Fruit fly (Drosophila melanogaster) whole organism, embryonic: ENCODE data around the gene ago.

Source experiments
- Abd-B ChIP-seq: fragments of 200-800 bp; sonication (Bioruptor generic); optimal IDR thresholded peaks from 2 replicates; lab custom pipeline; 2018; ENCODE audit warnings: missing biosample characterization, mild to moderate bottlenecking, missing genetic modification characterization, moderate library complexity
- Atf6 ChIP-seq: fragments of 200-800 bp; sonication (Bioruptor generic); IDR thresholded peaks from 2 replicates; pipeline ENCODE4 v1.3.6; 2022; ENCODE audit warnings: missing biosample characterization, missing genetic modification characterization
- BEAF-32 ChIP-seq: fragments of 200-800 bp; sonication (Bioruptor generic); optimal IDR thresholded peaks from 3 replicates; lab custom pipeline; 2017; ENCODE audit warnings: missing biosample characterization, missing genetic modification characterization, mild to moderate bottlenecking, moderate library complexity, missing genetic modification reagents
- CG10321 ChIP-seq: fragments of 200-800 bp; sonication (Bioruptor generic); IDR thresholded peaks from 2 replicates; pipeline ENCODE4 v1.3.6; 2022; ENCODE audit warnings: missing biosample characterization, missing genetic modification characterization
- CG11695 ChIP-seq: fragments of 200-800 bp; sonication (Bioruptor generic); IDR thresholded peaks from 3 replicates; pipeline ENCODE4 v1.3.6; 2022; ENCODE audit warnings: missing biosample characterization, missing genetic modification characterization
- CG12219 ChIP-seq: fragments of 200-800 bp; sonication (Bioruptor generic); optimal IDR thresholded peaks from 3 replicates; lab custom pipeline; 2018; ENCODE audit warnings: missing biosample characterization, mild to moderate bottlenecking, missing genetic modification characterization
- CG15514 ChIP-seq: fragments of 200-800 bp; sonication (Bioruptor generic); optimal IDR thresholded peaks from 3 replicates; lab custom pipeline; 2017; ENCODE audit warnings: missing biosample characterization, missing genetic modification characterization, mild to moderate bottlenecking, moderate library complexity, missing genetic modification reagents
- CG16813 ChIP-seq: fragments of 200-800 bp; sonication (Bioruptor generic); IDR thresholded peaks from 3 replicates; pipeline ENCODE4 v1.3.6; 2022; ENCODE audit warnings: missing biosample characterization, missing genetic modification characterization; ENCODE audit not compliant: partially characterized antibody
- CG17802 ChIP-seq: fragments of 200-800 bp; sonication (Bioruptor generic); optimal IDR thresholded peaks from 2 replicates; lab custom pipeline; 2018; ENCODE audit warnings: missing biosample characterization, mild to moderate bottlenecking, missing genetic modification characterization, moderate library complexity
- CG18011 ChIP-seq: fragments of 200-800 bp; sonication (Bioruptor generic); optimal IDR thresholded peaks from 2 replicates; lab custom pipeline; 2017; ENCODE audit warnings: missing biosample characterization, missing genetic modification characterization, mild to moderate bottlenecking, moderate library complexity, missing genotype
- CG2116 ChIP-seq: fragments of 200-800 bp; sonication (Bioruptor generic); optimal IDR thresholded peaks from 3 replicates; lab custom pipeline; 2018; ENCODE audit warnings: missing biosample characterization, mild to moderate bottlenecking, missing genetic modification characterization
- CG42726 ChIP-seq: fragments of 200-800 bp; sonication (Bioruptor generic); IDR thresholded peaks from 2 replicates; pipeline ENCODE4 v1.3.6; 2022; ENCODE audit warnings: missing biosample characterization, missing genetic modification characterization; ENCODE audit not compliant: partially characterized antibody
- CG4707 ChIP-seq: fragments of 200-800 bp; sonication (Bioruptor generic); optimal IDR thresholded peaks from 2 replicates; lab custom pipeline; 2018; ENCODE audit warnings: missing biosample characterization, mild to moderate bottlenecking, missing genetic modification characterization, moderate library complexity
- CG5180 ChIP-seq: fragments of 200-800 bp; sonication (Bioruptor generic); optimal IDR thresholded peaks from 3 replicates; lab custom pipeline; 2017; ENCODE audit warnings: missing biosample characterization, missing genetic modification characterization, mild to moderate bottlenecking, moderate library complexity, missing genetic modification reagents
- CG6791 ChIP-seq: fragments of 200-800 bp; sonication (Bioruptor generic); IDR thresholded peaks from 3 replicates; pipeline ENCODE4 v1.3.6; 2022; ENCODE audit warnings: missing biosample characterization, missing genetic modification characterization; ENCODE audit not compliant: partially characterized antibody
- CG8478 ChIP-seq: fragments of >200 bp; optimal IDR thresholded peaks from 2 replicates; lab custom pipeline; 2018
- CG9609 ChIP-seq: fragments of 200-800 bp; sonication (Bioruptor generic); optimal IDR thresholded peaks from 3 replicates; lab custom pipeline; 2016; ENCODE audit warnings: missing biosample characterization, missing genetic modification characterization
- CG9932 ChIP-seq: fragments of 200-800 bp; sonication (Bioruptor generic); IDR thresholded peaks from 2 replicates; pipeline ENCODE4 v1.3.6; 2022; ENCODE audit warnings: missing biosample characterization, missing genetic modification characterization
- Chrac-16 ChIP-seq: fragments of 200-800 bp; sonication (Bioruptor generic); optimal IDR thresholded peaks from 3 replicates; lab custom pipeline; 2016; ENCODE audit warnings: missing biosample characterization, missing genetic modification characterization
- Dad ChIP-seq: fragments of 200-800 bp; sonication (Bioruptor generic); optimal IDR thresholded peaks from 3 replicates; lab custom pipeline; 2016; ENCODE audit warnings: missing biosample characterization, missing genetic modification characterization
- H15 ChIP-seq: fragments of 200-800 bp; sonication (Bioruptor generic); IDR thresholded peaks from 3 replicates; pipeline ENCODE4 v1.3.6; 2022; ENCODE audit warnings: missing biosample characterization, missing genetic modification characterization
- HLHmδ ChIP-seq: fragments of 200-800 bp; sonication (Bioruptor generic); optimal IDR thresholded peaks from 2 replicates; lab custom pipeline; 2018; ENCODE audit warnings: missing biosample characterization, mild to moderate bottlenecking, missing genetic modification characterization, moderate library complexity
- HmgZ ChIP-seq: fragments of 200-800 bp; sonication (Bioruptor generic); optimal IDR thresholded peaks from 2 replicates; lab custom pipeline; 2018; ENCODE audit warnings: missing biosample characterization, mild to moderate bottlenecking, missing genetic modification characterization
- Hmr ChIP-seq: fragments of 200-800 bp; sonication (Bioruptor generic); optimal IDR thresholded peaks from 3 replicates; lab custom pipeline; 2017; ENCODE audit warnings: mild to moderate bottlenecking, missing biosample characterization, missing genetic modification reagents, missing genetic modification characterization
- Myb ChIP-seq: fragments of 200-800 bp; sonication (Bioruptor generic); optimal IDR thresholded peaks from 2 replicates; lab custom pipeline; 2016; ENCODE audit warnings: missing biosample characterization, missing genetic modification characterization
- NK7.1 ChIP-seq: fragments of 200-800 bp; sonication (Bioruptor generic); optimal IDR thresholded peaks from 3 replicates; lab custom pipeline; 2016; ENCODE audit warnings: missing biosample characterization, missing genetic modification characterization
- Nf-YB ChIP-seq: fragments of 200-800 bp; sonication (Bioruptor generic); optimal IDR thresholded peaks from 3 replicates; lab custom pipeline; 2019; ENCODE audit warnings: missing biosample characterization, mild to moderate bottlenecking, missing genetic modification characterization, moderate library complexity
- NfI ChIP-seq: fragments of 200-800 bp; sonication (Bioruptor generic); optimal IDR thresholded peaks from 3 replicates; lab custom pipeline; 2018; ENCODE audit warnings: missing biosample characterization, mild to moderate bottlenecking, missing genetic modification characterization, moderate library complexity
- Rx ChIP-seq: fragments of 200-800 bp; sonication (Bioruptor generic); IDR thresholded peaks from 2 replicates; pipeline ENCODE4 v1.3.6; 2022; ENCODE audit warnings: missing biosample characterization, missing genetic modification characterization
- ap ChIP-seq: fragments of 200-800 bp; sonication (Bioruptor generic); IDR thresholded peaks from 2 replicates; pipeline ENCODE4 v1.3.6; 2022; ENCODE audit warnings: missing biosample characterization, missing genetic modification characterization
- ash1 ChIP-seq: fragments of 200-800 bp; sonication (Bioruptor generic); optimal IDR thresholded peaks from 2 replicates; lab custom pipeline; 2018; ENCODE audit warnings: missing biosample characterization, mild to moderate bottlenecking, missing genetic modification characterization
- bbx ChIP-seq: fragments of 200-800 bp; sonication (Bioruptor generic); IDR thresholded peaks from 2 replicates; pipeline ENCODE4 v1.3.6; 2022; ENCODE audit warnings: missing biosample characterization, missing genetic modification characterization; ENCODE audit not compliant: partially characterized antibody
- bigmax ChIP-seq: fragments of 200-800 bp; sonication (Bioruptor generic); optimal IDR thresholded peaks from 2 replicates; lab custom pipeline; 2018; ENCODE audit warnings: missing biosample characterization, mild to moderate bottlenecking, missing genetic modification characterization
- btn ChIP-seq: fragments of 200-800 bp; sonication (Bioruptor generic); optimal IDR thresholded peaks from 2 replicates; lab custom pipeline; 2016; ENCODE audit warnings: missing biosample characterization, missing genetic modification characterization
- cad ChIP-seq: fragments of >200 bp; optimal IDR thresholded peaks from 2 replicates; lab custom pipeline; 2017; ENCODE audit warnings: missing biosample characterization, missing genetic modification characterization
- cg ChIP-seq: fragments of 200-800 bp; sonication (Bioruptor generic); optimal IDR thresholded peaks from 3 replicates; lab custom pipeline; 2019; ENCODE audit warnings: missing biosample characterization, mild to moderate bottlenecking, missing genetic modification characterization, moderate library complexity
- dmrt99B ChIP-seq: fragments of 200-800 bp; sonication (Bioruptor generic); optimal IDR thresholded peaks from 2 replicates; lab custom pipeline; 2018; ENCODE audit warnings: missing biosample characterization, mild to moderate bottlenecking, missing genetic modification characterization, moderate library complexity
- ewg ChIP-seq: fragments of 200-800 bp; sonication (Bioruptor generic); optimal IDR thresholded peaks from 3 replicates; lab custom pipeline; 2017; ENCODE audit warnings: mild to moderate bottlenecking, missing biosample characterization, missing genetic modification reagents, missing genetic modification characterization
- fd3F ChIP-seq: fragments of 200-800 bp; sonication (Bioruptor generic); optimal IDR thresholded peaks from 2 replicates; lab custom pipeline; 2018; ENCODE audit warnings: missing biosample characterization, mild to moderate bottlenecking, missing genetic modification characterization, moderate library complexity
- grau ChIP-seq: fragments of 200-800 bp; optimal IDR thresholded peaks from 3 replicates; lab custom pipeline; 2019; ENCODE audit warnings: missing biosample characterization, mild to moderate bottlenecking, missing genetic modification characterization, moderate library complexity
- lab ChIP-seq: fragments of 200-800 bp; sonication (Bioruptor generic); optimal IDR thresholded peaks from 3 replicates; lab custom pipeline; 2017; ENCODE audit warnings: missing biosample characterization, missing genetic modification characterization, mild to moderate bottlenecking, moderate library complexity, missing genetic modification reagents
- nerfin-2 ChIP-seq: fragments of 200-800 bp; sonication (Bioruptor generic); IDR thresholded peaks from 2 replicates; pipeline ENCODE4 v1.3.6; 2022; ENCODE audit warnings: missing biosample characterization, missing genetic modification characterization; ENCODE audit not compliant: partially characterized antibody
- oc ChIP-seq: fragments of 200-800 bp; sonication (Bioruptor generic); optimal IDR thresholded peaks from 2 replicates; lab custom pipeline; 2018; ENCODE audit warnings: missing biosample characterization, mild to moderate bottlenecking, missing genetic modification characterization, moderate library complexity
- schlank ChIP-seq: fragments of 200-800 bp; sonication (Bioruptor generic); optimal IDR thresholded peaks from 2 replicates; lab custom pipeline; 2018; ENCODE audit warnings: missing biosample characterization, mild to moderate bottlenecking, missing genetic modification characterization
- so ChIP-seq: fragments of 200-800 bp; sonication (Bioruptor generic); IDR thresholded peaks from 3 replicates; pipeline ENCODE4 v1.3.6; 2022; ENCODE audit warnings: missing biosample characterization, missing genetic modification characterization
- ssp ChIP-seq: fragments of 200-800 bp; sonication (Bioruptor generic); IDR thresholded peaks from 2 replicates; pipeline ENCODE4 v1.3.6; 2022; ENCODE audit warnings: missing biosample characterization, missing genetic modification characterization
- tx ChIP-seq: fragments of 200-800 bp; sonication (Bioruptor generic); optimal IDR thresholded peaks from 2 replicates; lab custom pipeline; 2016; ENCODE audit warnings: missing biosample characterization, missing genetic modification characterization
- vvl ChIP-seq: fragments of 200-800 bp; sonication (Bioruptor generic); IDR thresholded peaks from 2 replicates; pipeline ENCODE4 v1.3.6; 2022; ENCODE audit warnings: missing biosample characterization, missing genetic modification characterization
- zfh1 ChIP-seq: fragments of 200-800 bp; sonication (Bioruptor generic); IDR thresholded peaks from 3 replicates; pipeline ENCODE4 v1.3.6; 2022; ENCODE audit warnings: missing biosample characterization, missing genetic modification characterization

The ago gene

DNA sequence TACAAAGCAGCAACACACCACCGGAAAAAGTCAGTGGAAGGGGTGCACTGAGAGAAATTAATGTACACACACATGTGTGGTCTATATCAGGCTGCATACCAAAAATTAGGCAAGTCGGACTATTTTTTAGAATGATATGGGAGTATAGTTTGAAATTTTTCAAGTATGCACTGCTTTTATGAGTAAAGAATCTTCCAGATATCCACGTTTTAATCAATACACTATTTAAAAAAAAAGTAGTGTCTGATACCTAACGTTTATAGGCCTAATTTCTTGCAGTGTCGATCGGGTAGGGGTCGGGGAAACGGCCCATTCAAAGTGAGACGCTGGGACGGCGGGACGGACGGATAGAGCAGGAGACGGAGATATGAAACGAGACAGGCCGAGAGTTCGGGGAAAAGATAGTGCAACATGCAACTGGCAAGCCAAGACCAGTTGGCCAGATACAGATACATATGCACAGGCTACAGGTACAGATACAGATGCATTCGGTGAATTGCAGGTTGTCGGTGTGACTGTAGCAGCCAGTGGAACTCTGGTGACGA, 23.7 kb downstream of the ago start (continued):
- no peak for TF ChIP-seq BEAF-32 (GFP tag; lab: Kevin White, UChicago)
- TF ChIP-seq ash1 (GFP tag; lab: Kevin White, UChicago), result no peak
- peak; percentile 91 for TF ChIP-seq CG12219 (GFP tag; lab: Kevin White, UChicago)
- peak; percentile 11 for TF ChIP-seq HLHmδ (GFP tag; lab: Kevin White, UChicago)
- peak; percentile 82 for TF ChIP-seq ssp (GFP tag; lab: Robert Waterston, UW)
- TF ChIP-seq Dad, result peak; percentile 91
- no peak for TF ChIP-seq cad (GFP tag; lab: Kevin White, UChicago)
- TF ChIP-seq ewg (GFP tag; lab: Kevin White, UChicago), result peak; percentile 90
- TF ChIP-seq tx (GFP tag; lab: Kevin White, UChicago), result peak; percentile 93
- no peak for TF ChIP-seq CG16813 (GFP tag; lab: Robert Waterston, UW)
- peak; percentile 87 for TF ChIP-seq CG4707 (GFP tag; lab: Kevin White, UChicago)
- TF ChIP-seq CG8478 (lab: Kevin White, UChicago), result peak; percentile 17
- peak; percentile 90 for TF ChIP-seq so (GFP tag; lab: Robert Waterston, UW)
- TF ChIP-seq CG9609 (GFP tag; lab: Kevin White, UChicago), result peak; percentile 94
- TF ChIP-seq CG18011 (GFP tag; lab: Kevin White, UChicago), result peak; percentile 38
- TF ChIP-seq Nf-YB, result peak; percentile 82
- TF ChIP-seq CG6791, result no peak
- peak; percentile 55; the same call in 1 of the 2 replicates for TF ChIP-seq Atf6 (GFP tag; lab: Robert Waterston, UW)
- peak; percentile 29 for TF ChIP-seq CG15514 (GFP tag; lab: Kevin White, UChicago)
- peak; percentile 82 for TF ChIP-seq NfI (GFP tag; lab: Kevin White, UChicago)
- peak; percentile 59 for TF ChIP-seq Hmr (GFP tag; lab: Kevin White, UChicago)
- TF ChIP-seq btn, result peak; percentile 94
- TF ChIP-seq CG5180 (GFP tag; lab: Kevin White, UChicago), result peak; percentile 85
- peak; percentile 73 for TF ChIP-seq CG2116 (GFP tag; lab: Kevin White, UChicago)
- TF ChIP-seq CG42726, result no peak
- TF ChIP-seq schlank (tag; lab: Kevin White, UChicago), result no peak
- TF ChIP-seq dmrt99B (tag; lab: Kevin White, UChicago), result peak; percentile 97
- peak; percentile 84 for TF ChIP-seq Rx
- TF ChIP-seq grau (tag; lab: Kevin White, UChicago), result peak; percentile 91
- no peak for TF ChIP-seq bbx (GFP tag; lab: Robert Waterston, UW)
- TF ChIP-seq Chrac-16 (GFP tag; lab: Kevin White, UChicago), result peak; percentile 95
- peak; percentile 79 for TF ChIP-seq H15 (GFP tag; lab: Robert Waterston, UW)
- TF ChIP-seq ap (GFP tag; lab: Robert Waterston, UW), result peak; percentile 89
- no peak for TF ChIP-seq bigmax
- TF ChIP-seq NK7.1 (GFP tag; lab: Kevin White, UChicago), result peak; percentile 90
- peak; percentile 54 for TF ChIP-seq fd3F (GFP tag; lab: Kevin White, UChicago)
- TF ChIP-seq zfh1 (GFP tag; lab: Robert Waterston, UW), result peak; percentile 95
- TF ChIP-seq Abd-B (GFP tag; lab: Kevin White, UChicago), result peak; percentile 93
- TF ChIP-seq vvl (GFP tag; lab: Robert Waterston, UW), result peak; percentile 93
- TF ChIP-seq cg (GFP tag; lab: Kevin White, UChicago), result peak; percentile 69
- TF ChIP-seq Myb (GFP tag; lab: Kevin White, UChicago), result peak; percentile 74
- TF ChIP-seq nerfin-2 (GFP tag; lab: Robert Waterston, UW), result no peak
- TF ChIP-seq CG9932 (GFP tag; lab: Robert Waterston, UW), result no peak
- peak; percentile 79 for TF ChIP-seq CG17802 (tag; lab: Kevin White, UChicago)
- peak; percentile 86 for TF ChIP-seq CG11695 (GFP tag; lab: Robert Waterston, UW)
- peak; percentile 85 for TF ChIP-seq lab (GFP tag; lab: Kevin White, UChicago)
- TF ChIP-seq HmgZ (tag; lab: Kevin White, UChicago), result peak; percentile 84
- peak; percentile 91 for TF ChIP-seq oc
- peak; percentile 36; the same call in 1 of the 2 replicates for TF ChIP-seq CG10321 (GFP tag; lab: Robert Waterston, UW)
